Fruit fly (Drosophila melanogaster): ENCODE data around the gene Ddr.

Gene Ddr

DNA sequence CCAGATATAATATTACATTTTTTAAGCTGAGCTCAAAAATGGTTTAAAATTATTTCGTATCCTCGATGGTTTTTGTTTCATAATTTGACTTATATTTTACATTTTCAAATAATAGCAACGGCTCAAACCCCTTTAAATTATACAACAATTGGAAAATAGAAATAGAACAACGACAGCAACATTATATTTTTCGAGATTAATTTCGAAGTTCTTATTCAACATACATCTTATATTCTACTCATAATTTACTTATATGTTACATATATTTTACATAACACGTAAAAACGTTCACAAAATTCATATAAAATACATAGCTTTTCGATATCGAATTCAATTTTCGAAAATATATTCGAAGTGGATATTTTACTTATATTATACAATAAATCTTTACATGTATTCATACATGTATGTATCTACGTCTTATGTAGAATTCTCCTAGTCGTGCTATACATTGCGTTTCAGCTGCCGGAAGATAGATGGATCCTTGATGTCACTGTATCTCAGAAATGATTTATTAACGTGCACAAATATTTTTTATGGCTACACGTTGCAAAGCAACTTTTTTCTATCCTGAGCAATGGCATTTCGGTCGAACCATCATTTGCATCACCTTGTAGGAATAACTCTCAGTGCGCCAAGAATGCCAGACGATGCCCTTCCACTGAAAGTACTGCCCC lies 103.9 kb downstream of the Ddr start (continued):
- TF ChIP-seq NC2β (GFP tag; optimal IDR thresholded peaks at IDR 0.05) (no peak), Bdp1 (GFP tag; optimal IDR thresholded peaks at IDR 0.05) (no peak), CG11504 (tag; optimal IDR thresholded peaks at IDR 0.05) (peak; percentile 72), wor (GFP tag; IDR thresholded peaks at IDR 0.05) (no peak), ind (GFP tag; optimal IDR thresholded peaks at IDR 0.05) (peak; percentile 34), sug (tag; optimal IDR thresholded peaks at IDR 0.05) (peak; percentile 34), jigr1 (GFP tag; IDR thresholded peaks at IDR 0.05) (no peak), fu2 (GFP tag; optimal IDR thresholded peaks at IDR 0.05) (no peak), Asciz (GFP tag; optimal IDR thresholded peaks at IDR 0.05) (peak; percentile 44), sens (GFP tag) (peak; percentile 87), Sox102F (GFP tag; optimal IDR thresholded peaks at IDR 0.05) (peak; percentile 53), Rx (GFP tag; IDR thresholded peaks at IDR 0.05) (no peak), eve (GFP tag; optimal IDR thresholded peaks at IDR 0.05) (no peak), CG15479 (GFP tag; optimal IDR thresholded peaks at IDR 0.05) (no peak), MTF-1 (GFP tag; optimal IDR thresholded peaks at IDR 0.05; ENCODE audit: borderline replicate concordance) (peak; percentile 65), CG1024 (GFP tag; IDR thresholded peaks at IDR 0.05) (peak; percentile 55; the same call in 1 of the 2 replicates), Side (GFP tag; optimal IDR thresholded peaks at IDR 0.05) (no peak), p53 (GFP tag; optimal IDR thresholded peaks at IDR 0.05) (no peak), NFAT (GFP tag; IDR thresholded peaks at IDR 0.05) (peak; percentile 53; the same call in 1 of the 2 replicates), zf30C (GFP tag; optimal IDR thresholded peaks at IDR 0.05) (no peak), pita (GFP tag; optimal IDR thresholded peaks at IDR 0.05) (peak; percentile 65), ap (GFP tag; IDR thresholded peaks at IDR 0.05) (peak; percentile 23; the same call in 1 of the 2 replicates), CG3847 (GFP tag; IDR thresholded peaks at IDR 0.05) (0 out of 2 replicates have a peak, but pooled peaks have one; percentile 20), Elba2 (GFP tag; optimal IDR thresholded peaks at IDR 0.05) (no peak), cato (GFP tag; optimal IDR thresholded peaks at IDR 0.05; ENCODE audit: borderline replicate concordance) (no peak), vvl (GFP tag; IDR thresholded peaks at IDR 0.05) (peak; percentile 29; the same call in 1 of the 2 replicates), Bgb (GFP tag; IDR thresholded peaks at IDR 0.05; ENCODE audit: partially characterized antibody) (peak; percentile 70), CG4424 (GFP tag; optimal IDR thresholded peaks at IDR 0.05) (peak; percentile 63), CG7786 (GFP tag; optimal IDR thresholded peaks at IDR 0.05) (no peak), Meics (GFP tag; optimal IDR thresholded peaks at IDR 0.05) (peak; percentile 58), lola (GFP tag; optimal IDR thresholded peaks at IDR 0.05) (peak in 1 of 3 experiments; percentile 15), pfk (GFP tag; optimal IDR thresholded peaks at IDR 0.05) (peak; percentile 12), tll (GFP tag; optimal IDR thresholded peaks at IDR 0.05) (no peak), Camta (GFP tag; optimal IDR thresholded peaks at IDR 0.05) (no peak), psq (GFP tag; optimal IDR thresholded peaks at IDR 0.05) (no peak), sens-2 (GFP tag; IDR thresholded peaks at IDR 0.05) (0 out of 2 replicates have a peak, but pooled peaks have one; percentile 8), caup (GFP tag; optimal IDR thresholded peaks at IDR 0.05; ENCODE audit: severe bottlenecking) (peak; percentile 56), CG12299 (tag; optimal IDR thresholded peaks at IDR 0.05) (no peak), Ets65A (GFP tag) (peak; percentile 82), bbx (GFP tag; IDR thresholded peaks at IDR 0.05; ENCODE audit: partially characterized antibody) (peak; percentile 22; the same call in 1 of the 2 replicates), Awh (GFP tag; IDR thresholded peaks at IDR 0.05) (peak; percentile 60; the same call in 1 of the 2 replicates), CG17802 (tag; optimal IDR thresholded peaks at IDR 0.05) (peak; percentile 60), Ptx1 (GFP tag; IDR thresholded peaks at IDR 0.05) (no peak), CG7271 (tag; optimal IDR thresholded peaks at IDR 0.05) (peak; percentile 42), CG15073 (GFP tag; optimal IDR thresholded peaks at IDR 0.05) (no peak), cas (GFP tag; IDR thresholded peaks at IDR 0.05) (no peak), Neu2 (GFP tag; optimal IDR thresholded peaks at IDR 0.05; ENCODE audit: borderline replicate concordance) (no peak), bowl (GFP tag; IDR thresholded peaks at IDR 0.05) (0 out of 2 replicates have a peak, but pooled peaks have one; percentile 4), HmgD (GFP tag; optimal IDR thresholded peaks at IDR 0.05) (no peak)

Data from whole organism, embryonic.